Worm (Caenorhabditis elegans): Measurements from ENCODE around the gene F55C9.5.

- TF ChIP-seq dao-5 (tag; optimal IDR thresholded peaks at IDR 0.05) (no peak), him-1 (tag; optimal IDR thresholded peaks at IDR 0.05) (no peak)
These were observed 4.6 kb upstream of the F55C9.5 start, which contains the start of gene fbxb-60 for ce11 chrV:19297510-19297909.

All from whole organism, L4/young adult.